Fruit fly (Drosophila melanogaster) whole organism, wandering third instar larva: Measurements from ENCODE around the gene CG12994.

Experiments
- Abd-B ChIP-seq: fragments of >200 bp; optimal IDR thresholded peaks from 2 replicates; lab custom pipeline; 2017; ENCODE audit warnings: missing biosample characterization, missing genetic modification characterization
- Jra ChIP-seq: sonication (Bioruptor generic); optimal IDR thresholded peaks from 2 replicates; lab custom pipeline; 2016; ENCODE audit warnings: missing biosample characterization, missing genetic modification characterization
- Sp1 ChIP-seq: fragments of 200-800 bp; sonication (Bioruptor generic); optimal IDR thresholded peaks from 3 replicates; lab custom pipeline; 2019; ENCODE audit warnings: missing biosample characterization, mild to moderate bottlenecking, missing genetic modification characterization, moderate library complexity
- br ChIP-seq: fragments of 200-800 bp; sonication (Bioruptor generic); optimal IDR thresholded peaks from 2 replicates; lab custom pipeline; 2016; ENCODE audit warnings: missing biosample characterization, missing genetic modification characterization
- jim ChIP-seq: fragments of 175-275, 200-325 bp; sonication (Bioruptor generic); optimal IDR thresholded peaks from 2 replicates; lab custom pipeline; 2016; ENCODE audit warnings: missing biosample characterization, mild to moderate bottlenecking, missing genetic modification characterization
- psq ChIP-seq: fragments of 200-800 bp; sonication (Bioruptor generic); optimal IDR thresholded peaks from 3 replicates; lab custom pipeline; 2017; ENCODE audit warnings: missing biosample characterization, mild to moderate bottlenecking, missing genetic modification characterization, moderate library complexity
- rgr ChIP-seq: fragments of 200-800 bp; sonication (Bioruptor generic); optimal IDR thresholded peaks from 3 replicates; lab custom pipeline; 2016; ENCODE audit warnings: missing biosample characterization, mild to moderate bottlenecking, missing genetic modification characterization
- sage ChIP-seq: fragments of 200-800 bp; sonication (Bioruptor generic); optimal IDR thresholded peaks from 2 replicates; lab custom pipeline; 2016; ENCODE audit warnings: missing biosample characterization, mild to moderate bottlenecking, missing genetic modification characterization
- usp ChIP-seq: fragments of >200 bp; optimal IDR thresholded peaks from 2 replicates; lab custom pipeline; 2017; ENCODE audit warnings: missing biosample characterization, missing genetic modification characterization

DNA sequence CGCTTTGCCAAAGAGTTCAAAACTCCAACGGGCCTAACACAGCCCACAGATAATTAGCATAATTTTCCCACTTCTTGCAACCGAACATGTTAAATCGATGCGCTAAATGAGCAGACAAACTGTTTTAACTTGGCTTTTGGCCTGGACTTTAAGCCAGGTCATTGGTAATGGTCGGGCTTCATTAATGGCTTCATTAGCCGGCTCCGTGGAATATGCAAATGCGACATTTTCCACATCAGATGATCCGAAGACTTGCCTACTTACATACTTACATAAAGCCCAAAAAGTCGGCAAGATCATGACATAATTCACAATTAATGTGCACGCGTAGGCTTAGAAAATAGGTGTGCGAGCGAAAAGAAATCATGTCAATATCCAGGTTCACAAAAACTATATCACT is 34.6 kb upstream of the CG12994 start:
- TF ChIP-seq usp (no peak), Abd-B (GFP tag; lab: Kevin White, UChicago) (no peak), jim (no peak), Sp1 (GFP tag; lab: Kevin White, UChicago) (no peak), sage (no peak), rgr (no peak), br (GFP tag; lab: Kevin White, UChicago) (no peak), psq (no peak), Jra (GFP tag; lab: Kevin White, UChicago) (no peak)
